Fruit fly (Drosophila melanogaster): ENCODE results near the gene Edg84A.

Gene Edg84A

dm6 chr3R:6708858-6709257, 24.6 kb downstream of the Edg84A start (continued):
- TF ChIP-seq CG42726 (GFP tag; IDR thresholded peaks at IDR 0.05; ENCODE audit: partially characterized antibody) (peak; percentile 41; the same call in 1 of the 2 replicates), ind (GFP tag; optimal IDR thresholded peaks at IDR 0.05) (no peak), CG9817 (tag; optimal IDR thresholded peaks at IDR 0.05) (peak; percentile 7), CG33213 (GFP tag; optimal IDR thresholded peaks at IDR 0.05) (peak; percentile 63), lbe (GFP tag; optimal IDR thresholded peaks at IDR 0.05) (no peak), CG4424 (GFP tag; optimal IDR thresholded peaks at IDR 0.05) (peak; percentile 58), CG17361 (GFP tag; IDR thresholded peaks at IDR 0.05) (0 out of 3 replicates have a peak, but pooled peaks have one; percentile 22), chif (GFP tag; optimal IDR thresholded peaks at IDR 0.05) (peak in 1 of 2 experiments; percentile 15), CG6791 (GFP tag; IDR thresholded peaks at IDR 0.05; ENCODE audit: partially characterized antibody) (peak; percentile 70), pnt (GFP tag; optimal IDR thresholded peaks at IDR 0.05) (peak; percentile 6), Ptx1 (GFP tag; IDR thresholded peaks at IDR 0.05) (no peak), HLH4C (GFP tag; IDR thresholded peaks at IDR 0.05; ENCODE audit: partially characterized antibody) (0 out of 3 replicates have a peak, but pooled peaks have one; percentile 17), nmo (GFP tag; optimal IDR thresholded peaks at IDR 0.05) (peak; percentile 60), CG10267 (tag; optimal IDR thresholded peaks at IDR 0.05) (peak; percentile 75), CG2199 (GFP tag; IDR thresholded peaks at IDR 0.05) (peak; percentile 74; the same call in 1 of the 3 replicates), cato (GFP tag; optimal IDR thresholded peaks at IDR 0.05; ENCODE audit: borderline replicate concordance) (no peak), BEAF-32 (GFP tag; optimal IDR thresholded peaks at IDR 0.05) (peak; percentile 31), CG8290 (GFP tag; optimal IDR thresholded peaks at IDR 0.05) (peak; percentile 71), CG8290 (tag; optimal IDR thresholded peaks at IDR 0.05) (no peak), bbx (GFP tag; IDR thresholded peaks at IDR 0.05; ENCODE audit: partially characterized antibody) (peak; percentile 55), chm (GFP tag; IDR thresholded peaks at IDR 0.05) (no peak), MBD-R2 (GFP tag; IDR thresholded peaks at IDR 0.05) (peak; percentile 17; the same call in 1 of the 2 replicates), unc-4 (GFP tag; IDR thresholded peaks at IDR 0.05; ENCODE audit: partially characterized antibody) (0 out of 2 replicates have a peak, but pooled peaks have one; percentile 25), pzg (GFP tag; optimal IDR thresholded peaks at IDR 0.05) (peak; percentile 40), zfh2 (GFP tag; optimal IDR thresholded peaks at IDR 0.05) (no peak), zen (tag; optimal IDR thresholded peaks at IDR 0.05) (peak; percentile 36), bcd (GFP tag; optimal IDR thresholded peaks at IDR 0.05) (peak; percentile 42), hbn (GFP tag; IDR thresholded peaks at IDR 0.05; ENCODE audit: partially characterized antibody) (0 out of 2 replicates have a peak, but pooled peaks have one; percentile 24), CG6813 (GFP tag; optimal IDR thresholded peaks at IDR 0.05) (no peak), CoRest (tag; optimal IDR thresholded peaks at IDR 0.05) (peak; percentile 57), Dp (GFP tag; optimal IDR thresholded peaks at IDR 0.05) (peak; percentile 36), Rfx (GFP tag; IDR thresholded peaks at IDR 0.05) (peak; percentile 61), Dek (tag; optimal IDR thresholded peaks at IDR 0.05) (peak; percentile 9), nerfin-1 (tag; optimal IDR thresholded peaks at IDR 0.05) (peak; percentile 95), yki (optimal IDR thresholded peaks at IDR 0.05) (peak; percentile 56), peb (GFP tag; IDR thresholded peaks at IDR 0.05) (no peak), CG17829 (tag; optimal IDR thresholded peaks at IDR 0.05) (peak; percentile 21), Ets97D (GFP tag; optimal IDR thresholded peaks at IDR 0.05) (peak; percentile 19), sens (GFP tag) (peak; percentile 39), sd (tag; optimal IDR thresholded peaks at IDR 0.05) (peak; percentile 80), CG15073 (GFP tag; optimal IDR thresholded peaks at IDR 0.05) (no peak), Scr (GFP tag; IDR thresholded peaks at IDR 0.05; ENCODE audit: partially characterized antibody) (peak; percentile 46; the same call in 1 of the 2 replicates), crol (GFP tag; IDR thresholded peaks at IDR 0.05) (no peak), Bgb (GFP tag; IDR thresholded peaks at IDR 0.05; ENCODE audit: partially characterized antibody) (peak; percentile 58), fd64A (GFP tag; optimal IDR thresholded peaks at IDR 0.05) (no peak), CG3847 (GFP tag; IDR thresholded peaks at IDR 0.05) (0 out of 2 replicates have a peak, but pooled peaks have one; percentile 15), CG13287 (GFP tag; IDR thresholded peaks at IDR 0.05; ENCODE audit: partially characterized antibody) (peak; percentile 78), ato (GFP tag; IDR thresholded peaks at IDR 0.05; ENCODE audit: partially characterized antibody) (0 out of 2 replicates have a peak, but pooled peaks have one; percentile 31), CG16813 (GFP tag; IDR thresholded peaks at IDR 0.05; ENCODE audit: partially characterized antibody) (peak; percentile 43; the same call in 1 of the 3 replicates)

All from whole organism, embryonic.